Worm (Caenorhabditis elegans): ENCODE measurements around the gene snr-3.

ce11 chrII:6475180-6475737 lies 14.3 kb downstream of the snr-3 start, which contains the start of gene T28D9.16:
- TF ChIP-seq ceh-39 (tag; optimal IDR thresholded peaks at IDR 0.05) (no peak), mep-1 (tag; optimal IDR thresholded peaks at IDR 0.05) (no peak), nhr-76 (tag; optimal IDR thresholded peaks at IDR 0.05) (no peak)
